Fruit fly (Drosophila melanogaster) whole organism, embryonic: ENCODE data around the gene Obp19b.
"Not testable (repeated sequence)": the region's sequence is repeated elsewhere in the genome, so short reads cannot be mapped to it uniquely, and the experiment has no call there.

ENCODE experiments used
- Adf1 ChIP-seq: fragments of 200-800 bp; sonication (Bioruptor generic); IDR thresholded peaks from 2 replicates; pipeline ENCODE4 v1.3.6; 2022; ENCODE audit warnings: missing biosample characterization, missing genetic modification characterization
- BtbVII ChIP-seq: fragments of 200-800 bp; sonication (Bioruptor generic); optimal IDR thresholded peaks from 3 replicates; lab custom pipeline; 2017; ENCODE audit warnings: missing biosample characterization, mild to moderate bottlenecking, missing genetic modification characterization
- CG10543 ChIP-seq: fragments of 200-800 bp; sonication (Bioruptor generic); optimal IDR thresholded peaks from 3 replicates; lab custom pipeline; 2017; ENCODE audit warnings: missing biosample characterization, mild to moderate bottlenecking, missing genetic modification characterization, moderate library complexity
- CG10565 ChIP-seq: fragments of 200-800 bp; sonication (Bioruptor generic); optimal IDR thresholded peaks from 3 replicates; lab custom pipeline; 2016; ENCODE audit warnings: missing biosample characterization, mild to moderate bottlenecking, missing genetic modification characterization
- CG11504 ChIP-seq: fragments of 200-800 bp; sonication (Bioruptor generic); optimal IDR thresholded peaks from 3 replicates; lab custom pipeline; 2019; ENCODE audit warnings: missing biosample characterization, mild to moderate bottlenecking, missing genetic modification characterization, moderate library complexity
- CG11696 ChIP-seq: fragments of 200-800 bp; sonication (Bioruptor generic); IDR thresholded peaks from 2 replicates; pipeline ENCODE4 v1.3.6; 2022; ENCODE audit warnings: missing biosample characterization, missing genetic modification characterization
- CG13296 ChIP-seq: fragments of 200-800 bp; sonication (Bioruptor generic); optimal IDR thresholded peaks from 3 replicates; lab custom pipeline; 2018; ENCODE audit warnings: missing biosample characterization, mild to moderate bottlenecking, missing genetic modification characterization
- CG13894 ChIP-seq: fragments of 200-800 bp; sonication (Bioruptor generic); optimal IDR thresholded peaks from 3 replicates; lab custom pipeline; 2018; ENCODE audit warnings: missing biosample characterization, mild to moderate bottlenecking, missing genetic modification characterization, moderate library complexity
- CG14441 ChIP-seq: fragments of 200-800 bp; sonication (Bioruptor generic); IDR thresholded peaks from 2 replicates; pipeline ENCODE4 v1.3.6; 2022; ENCODE audit warnings: missing biosample characterization, missing genetic modification characterization
- CG15011 ChIP-seq: fragments of 200-800 bp; sonication (Bioruptor generic); optimal IDR thresholded peaks from 3 replicates; lab custom pipeline; 2018; ENCODE audit warnings: missing biosample characterization, mild to moderate bottlenecking, missing genetic modification characterization
- CG17359 ChIP-seq: fragments of 200-800 bp; sonication (Bioruptor generic); optimal IDR thresholded peaks from 3 replicates; lab custom pipeline; 2018; ENCODE audit warnings: missing biosample characterization, mild to moderate bottlenecking, missing genetic modification characterization, moderate library complexity
- CG17361 ChIP-seq: fragments of 200-800 bp; sonication (Bioruptor generic); IDR thresholded peaks from 3 replicates; pipeline ENCODE4 v1.3.6; 2022; ENCODE audit warnings: missing biosample characterization, missing genetic modification characterization
- CG17802 ChIP-seq: fragments of 200-800 bp; sonication (Bioruptor generic); optimal IDR thresholded peaks from 2 replicates; lab custom pipeline; 2018; ENCODE audit warnings: missing biosample characterization, mild to moderate bottlenecking, missing genetic modification characterization, moderate library complexity
- CG18619 ChIP-seq: fragments of 200-800 bp; sonication (Bioruptor generic); optimal IDR thresholded peaks from 3 replicates; lab custom pipeline; 2017; ENCODE audit warnings: missing biosample characterization, mild to moderate bottlenecking, missing genetic modification characterization
- CG2678 ChIP-seq: fragments of 200-800 bp; sonication (Bioruptor generic); optimal IDR thresholded peaks from 3 replicates; lab custom pipeline; 2019; ENCODE audit warnings: missing biosample characterization, mild to moderate bottlenecking, missing genetic modification characterization, moderate library complexity
- CG32772 ChIP-seq: fragments of 200-800 bp; sonication (Bioruptor generic); IDR thresholded peaks from 2 replicates; pipeline ENCODE4 v1.3.6; 2022; ENCODE audit warnings: missing biosample characterization, missing genetic modification characterization
- CG3281 ChIP-seq: fragments of 200-800 bp; sonication (Bioruptor generic); optimal IDR thresholded peaks from 3 replicates; lab custom pipeline; 2017; ENCODE audit warnings: missing biosample characterization, mild to moderate bottlenecking, missing genetic modification characterization
- CG3407 ChIP-seq: fragments of 200-800 bp; sonication (Bioruptor generic); optimal IDR thresholded peaks from 2 replicates; lab custom pipeline; 2018; ENCODE audit warnings: missing biosample characterization, mild to moderate bottlenecking, missing genetic modification characterization
- CG7556 ChIP-seq: fragments of 200-800 bp; sonication (Bioruptor generic); optimal IDR thresholded peaks from 2 replicates; lab custom pipeline; 2017; ENCODE audit warnings: missing biosample characterization, mild to moderate bottlenecking, missing genetic modification characterization
- CG8359 ChIP-seq: fragments of 200-800 bp; sonication (Bioruptor generic); optimal IDR thresholded peaks from 2 replicates; lab custom pipeline; 2017; ENCODE audit warnings: missing biosample characterization, mild to moderate bottlenecking, missing genetic modification characterization, borderline replicate concordance
- CG9215 ChIP-seq: fragments of 200-800 bp; sonication (Bioruptor generic); IDR thresholded peaks from 2 replicates; pipeline ENCODE4 v1.3.6; 2022; ENCODE audit warnings: missing biosample characterization, missing genetic modification characterization
- CoRest ChIP-seq: fragments of 200-800 bp; sonication (Bioruptor generic); optimal IDR thresholded peaks from 3 replicates; lab custom pipeline; 2018; ENCODE audit warnings: missing biosample characterization, mild to moderate bottlenecking, missing genetic modification characterization, moderate library complexity
- Deaf1 ChIP-seq: fragments of 200-800 bp; optimal IDR thresholded peaks from 3 replicates; lab custom pipeline; 2019; ENCODE audit warnings: missing biosample characterization, mild to moderate bottlenecking, missing genetic modification characterization, moderate library complexity
- HLHmδ ChIP-seq: fragments of 200-800 bp; sonication (Bioruptor generic); optimal IDR thresholded peaks from 2 replicates; lab custom pipeline; 2018; ENCODE audit warnings: missing biosample characterization, mild to moderate bottlenecking, missing genetic modification characterization, moderate library complexity
- Hand ChIP-seq: fragments of 200-800 bp; sonication (Bioruptor generic); optimal IDR thresholded peaks from 2 replicates; lab custom pipeline; 2017; ENCODE audit warnings: mild to moderate bottlenecking, missing biosample characterization, missing genetic modification reagents, missing genetic modification characterization
- Hey ChIP-seq: fragments of 200-800 bp; sonication (Bioruptor generic); optimal IDR thresholded peaks from 3 replicates; lab custom pipeline; 2018; ENCODE audit warnings: missing biosample characterization, mild to moderate bottlenecking, missing genetic modification characterization
- Hmr ChIP-seq: fragments of 200-800 bp; sonication (Bioruptor generic); optimal IDR thresholded peaks from 3 replicates; lab custom pipeline; 2017; ENCODE audit warnings: mild to moderate bottlenecking, missing biosample characterization, missing genetic modification reagents, missing genetic modification characterization
- Hr51 ChIP-seq, 2 experiments: fragments of 200-800 bp; sonication (Bioruptor generic); optimal IDR thresholded peaks; 2 replicates in 1 of 2; 3 replicates in 1 of 2; lab custom pipeline; 2016 to 2018; ENCODE audit warnings: missing biosample characterization in 2 of 2, missing genetic modification characterization in 2 of 2, mild to moderate bottlenecking in 1 of 2, moderate library complexity in 1 of 2
- NfI ChIP-seq: fragments of 200-800 bp; sonication (Bioruptor generic); optimal IDR thresholded peaks from 3 replicates; lab custom pipeline; 2018; ENCODE audit warnings: missing biosample characterization, mild to moderate bottlenecking, missing genetic modification characterization, moderate library complexity
- Oli ChIP-seq: fragments of 200-800 bp; sonication (Bioruptor generic); optimal IDR thresholded peaks from 2 replicates; lab custom pipeline; 2018; ENCODE audit warnings: missing biosample characterization, mild to moderate bottlenecking, missing genetic modification characterization, moderate library complexity
- Six4 ChIP-seq: fragments of 200-800 bp; sonication (Bioruptor generic); optimal IDR thresholded peaks from 2 replicates; lab custom pipeline; 2016; ENCODE audit warnings: missing biosample characterization, missing genetic modification characterization
- abd-A ChIP-seq: fragments of 200-800 bp; sonication (Bioruptor generic); optimal IDR thresholded peaks from 3 replicates; lab custom pipeline; 2019; ENCODE audit warnings: missing biosample characterization, mild to moderate bottlenecking, missing genetic modification characterization, moderate library complexity
- btn ChIP-seq: fragments of 200-800 bp; sonication (Bioruptor generic); optimal IDR thresholded peaks from 2 replicates; lab custom pipeline; 2016; ENCODE audit warnings: missing biosample characterization, missing genetic modification characterization
- corto ChIP-seq: fragments of 200-800 bp; sonication (Bioruptor generic); optimal IDR thresholded peaks from 2 replicates; lab custom pipeline; 2016; ENCODE audit warnings: missing biosample characterization, mild to moderate bottlenecking, missing genetic modification characterization, moderate library complexity
- crol ChIP-seq: fragments of 200-800 bp; sonication (Bioruptor generic); IDR thresholded peaks from 2 replicates; pipeline ENCODE4 v1.3.6; 2022; ENCODE audit warnings: missing biosample characterization, missing genetic modification characterization
- dmrt99B ChIP-seq: fragments of 200-800 bp; sonication (Bioruptor generic); optimal IDR thresholded peaks from 2 replicates; lab custom pipeline; 2018; ENCODE audit warnings: missing biosample characterization, mild to moderate bottlenecking, missing genetic modification characterization, moderate library complexity
- dysf ChIP-seq: fragments of 200-800 bp; sonication (Bioruptor generic); IDR thresholded peaks from 3 replicates; pipeline ENCODE4 v1.3.6; 2022; ENCODE audit warnings: missing biosample characterization, missing genetic modification characterization
- ewg ChIP-seq: fragments of 200-800 bp; sonication (Bioruptor generic); optimal IDR thresholded peaks from 3 replicates; lab custom pipeline; 2017; ENCODE audit warnings: mild to moderate bottlenecking, missing biosample characterization, missing genetic modification reagents, missing genetic modification characterization
- grau ChIP-seq: fragments of 200-800 bp; optimal IDR thresholded peaks from 3 replicates; lab custom pipeline; 2019; ENCODE audit warnings: missing biosample characterization, mild to moderate bottlenecking, missing genetic modification characterization, moderate library complexity
- ham ChIP-seq: fragments of 200-800 bp; sonication (Bioruptor generic); IDR thresholded peaks from 2 replicates; pipeline ENCODE4 v1.3.6; 2022; ENCODE audit warnings: missing biosample characterization, missing genetic modification characterization
- ind ChIP-seq: fragments of 200-800 bp; sonication (Bioruptor generic); optimal IDR thresholded peaks from 3 replicates; lab custom pipeline; 2016; ENCODE audit warnings: missing biosample characterization, missing genetic modification characterization
- knrl ChIP-seq: fragments of 200-800 bp; sonication (Bioruptor generic); IDR thresholded peaks from 3 replicates; pipeline ENCODE4 v1.3.6; 2022; ENCODE audit warnings: missing biosample characterization, missing genetic modification characterization; ENCODE audit not compliant: partially characterized antibody
- row ChIP-seq: fragments of 200-800 bp; sonication (Bioruptor generic); IDR thresholded peaks from 3 replicates; pipeline ENCODE4 v1.3.6; 2022; ENCODE audit warnings: missing biosample characterization, missing genetic modification characterization
- scrt ChIP-seq: fragments of 200-800 bp; sonication (Bioruptor generic); optimal IDR thresholded peaks from 2 replicates; lab custom pipeline; 2018; ENCODE audit warnings: missing biosample characterization, mild to moderate bottlenecking, missing genetic modification characterization, moderate library complexity
- sens ChIP-seq: fragments of 200-800 bp; sonication (Bioruptor generic); peaks from one replicate; lab custom pipeline; 2016; ENCODE audit warnings: missing biosample characterization, missing genetic modification characterization
- slbo ChIP-seq: fragments of 200-800 bp; sonication (Bioruptor generic); IDR thresholded peaks from 2 replicates; pipeline ENCODE4 v1.3.6; 2022; ENCODE audit warnings: missing biosample characterization, missing genetic modification characterization

Gene Obp19b

DNA sequence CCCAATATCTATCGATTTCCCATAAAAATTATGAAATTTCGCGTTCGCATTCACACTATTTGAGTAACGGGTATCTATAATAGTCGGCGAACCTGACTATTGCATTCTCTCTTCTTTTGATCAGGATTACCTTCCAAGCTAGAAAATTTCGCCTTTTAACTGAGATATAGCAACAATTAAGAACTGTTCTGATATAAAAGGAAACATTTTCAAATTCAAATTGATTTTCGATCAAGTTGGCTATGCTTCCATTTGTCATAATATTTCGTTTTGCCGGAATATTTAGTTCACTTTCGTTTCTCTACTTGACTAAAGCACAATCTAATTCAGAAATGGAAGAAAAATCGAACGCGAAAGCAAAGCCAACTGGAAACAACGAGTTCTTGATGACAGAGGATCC is 29.5 kb downstream of the Obp19b start, which contains the start of gene CG42578:
CG42578 (plus strand) TSS at position 301 of the 400 bp plus-strand sequence.
- TF ChIP-seq BtbVII (GFP tag; lab: Kevin White, UChicago); CG15011; CG11696 (GFP tag; lab: Robert Waterston, UW): not testable (repeated sequence)
- TF ChIP-seq, all 482 proteins: peak for 0; not testable (repeated sequence) for 482

DNA sequence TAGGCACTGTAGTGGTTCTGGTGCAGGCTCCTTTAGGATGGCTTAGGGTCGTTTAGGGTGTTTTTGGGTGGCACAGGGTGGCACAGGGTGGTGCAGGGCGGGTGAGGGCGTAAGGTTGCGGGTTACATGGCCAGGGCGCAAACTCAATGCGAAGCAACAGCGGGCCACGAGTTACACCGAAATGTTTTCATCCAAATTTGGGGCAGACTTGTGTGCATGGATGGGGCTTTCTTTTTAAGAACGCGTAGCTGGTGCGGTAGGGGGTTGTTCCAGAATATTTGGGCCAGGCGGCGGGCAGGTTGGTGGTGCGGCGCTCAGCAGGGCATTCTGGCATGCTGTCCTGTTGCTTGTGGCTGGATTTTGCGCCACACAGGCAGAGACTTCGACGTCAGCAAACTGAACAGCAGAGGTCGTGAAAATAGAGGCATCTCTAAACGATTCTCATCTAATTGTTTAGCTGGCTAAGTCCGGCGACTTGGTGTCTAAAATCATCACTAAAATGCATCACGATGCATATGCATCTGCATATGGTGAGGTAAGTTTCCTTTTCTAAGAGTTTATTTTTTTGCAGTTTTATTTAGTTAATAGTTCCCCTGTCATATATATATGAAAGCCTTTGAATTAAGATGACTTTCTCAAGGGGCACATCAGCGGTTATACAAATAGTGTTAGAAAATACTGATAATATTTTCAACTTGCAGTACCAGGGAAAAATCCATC is 31.5 kb downstream of the Obp19b start:
- TF ChIP-seq CG10565 (GFP tag; lab: Kevin White, UChicago): no peak
- peak; percentile 3 for TF ChIP-seq CG17359 (tag; lab: Kevin White, UChicago)
- TF ChIP-seq scrt: peak; percentile 86
- 0 out of 2 replicates have a peak, but pooled peaks have one; percentile 11 for TF ChIP-seq slbo (GFP tag; lab: Robert Waterston, UW)
- peak; percentile 44 for TF ChIP-seq abd-A (tag; lab: Kevin White, UChicago)
- TF ChIP-seq Deaf1 (tag; lab: Kevin White, UChicago): peak; percentile 51
- peak; percentile 52 for TF ChIP-seq CG7556 (GFP tag; lab: Kevin White, UChicago)
- TF ChIP-seq CG17802 (tag; lab: Kevin White, UChicago): no peak
- TF ChIP-seq Adf1 (GFP tag; lab: Robert Waterston, UW): peak; percentile 16; the same call in 1 of the 2 replicates
- no peak for TF ChIP-seq Six4
- peak; percentile 8 for TF ChIP-seq CG10543 (GFP tag; lab: Kevin White, UChicago)
- TF ChIP-seq btn: no peak
- TF ChIP-seq CG3407 (GFP tag; lab: Kevin White, UChicago): no peak
- peak; percentile 42 for TF ChIP-seq sens
- TF ChIP-seq dmrt99B: peak; percentile 27
- no peak for TF ChIP-seq Hey (tag; lab: Kevin White, UChicago)
- no peak for TF ChIP-seq HLHmδ
- TF ChIP-seq CG14441: peak; percentile 16; the same call in 1 of the 2 replicates
- TF ChIP-seq crol (GFP tag; lab: Robert Waterston, UW): peak; percentile 60
- peak; percentile 29 for TF ChIP-seq CG3281
- peak; percentile 20 for TF ChIP-seq Oli (tag; lab: Kevin White, UChicago)
- TF ChIP-seq CG2678 (tag; lab: Kevin White, UChicago): peak; percentile 57
- peak; percentile 26; the same call in 2 of the 3 replicates for TF ChIP-seq row (GFP tag; lab: Robert Waterston, UW)
- TF ChIP-seq Hr51 (GFP tag; optimal IDR thresholded peaks at IDR 0.05; lab: Kevin White, UChicago): peak in 1 of 2 experiments; percentile 26
- TF ChIP-seq CG32772 (GFP tag; lab: Robert Waterston, UW): no peak
- 0 out of 2 replicates have a peak, but pooled peaks have one; percentile 17 for TF ChIP-seq CG9215 (GFP tag; lab: Robert Waterston, UW)
- TF ChIP-seq CoRest (tag; lab: Kevin White, UChicago): peak; percentile 1
- TF ChIP-seq ind (GFP tag; lab: Kevin White, UChicago): peak; percentile 7
- TF ChIP-seq corto (GFP tag; lab: Kevin White, UChicago): no peak
- TF ChIP-seq Hmr (GFP tag; lab: Kevin White, UChicago): peak; percentile 36
- peak; percentile 14 for TF ChIP-seq CG11504 (tag; lab: Kevin White, UChicago)
- no peak for TF ChIP-seq knrl (GFP tag; lab: Robert Waterston, UW)
- TF ChIP-seq ewg: peak; percentile 64
- peak; percentile 2 for TF ChIP-seq CG13296 (GFP tag; lab: Kevin White, UChicago)
- TF ChIP-seq grau: peak; percentile 31
- TF ChIP-seq ham (GFP tag; lab: Robert Waterston, UW): no peak
- 0 out of 3 replicates have a peak, but pooled peaks have one; percentile 12 for TF ChIP-seq dysf (GFP tag; lab: Robert Waterston, UW)
- peak; percentile 49 for TF ChIP-seq Hand (GFP tag; lab: Kevin White, UChicago)
- 0 out of 3 replicates have a peak, but pooled peaks have one; percentile 33 for TF ChIP-seq CG17361 (GFP tag; lab: Robert Waterston, UW)
- peak; percentile 41 for TF ChIP-seq CG13894
- TF ChIP-seq CG8359 (GFP tag; lab: Kevin White, UChicago): no peak
- TF ChIP-seq CG18619 (GFP tag; lab: Kevin White, UChicago): peak; percentile 30
- TF ChIP-seq NfI (GFP tag; lab: Kevin White, UChicago): peak; percentile 15
